Fruit fly (Drosophila melanogaster): Measurements from ENCODE around the gene dop.

- no peak for TF ChIP-seq Crg-1 (GFP tag; optimal IDR thresholded peaks at IDR 0.05)
- TF ChIP-seq CG33017 (tag; optimal IDR thresholded peaks at IDR 0.05): no peak
- no peak for TF ChIP-seq Mnt (GFP tag; optimal IDR thresholded peaks at IDR 0.05)
- TF ChIP-seq Clk (GFP tag; optimal IDR thresholded peaks at IDR 0.05): no peak
- no peak for TF ChIP-seq CG7101 (tag; optimal IDR thresholded peaks at IDR 0.05)
- no peak for TF ChIP-seq bab1 (GFP tag; optimal IDR thresholded peaks at IDR 0.05)
- no peak for TF ChIP-seq CG11617 (GFP tag; optimal IDR thresholded peaks at IDR 0.05)
- no peak for TF ChIP-seq ovo (GFP tag; optimal IDR thresholded peaks at IDR 0.05)
- TF ChIP-seq CG5204 (GFP tag; optimal IDR thresholded peaks at IDR 0.05): no peak
- TF ChIP-seq CG14711 (tag; optimal IDR thresholded peaks at IDR 0.05): no peak
- TF ChIP-seq kay (GFP tag; ENCODE audit: borderline replicate concordance): no peak
- TF ChIP-seq CG1620 (GFP tag; optimal IDR thresholded peaks at IDR 0.05): no peak
- TF ChIP-seq pad (GFP tag; optimal IDR thresholded peaks at IDR 0.05): no peak
Measured at dm6 chr3L:15516440-15516839, 49.4 kb upstream of the dop start.
